Worm (Caenorhabditis elegans): Measurements from ENCODE around the gene M7.12.

Gene M7.12

DNA sequence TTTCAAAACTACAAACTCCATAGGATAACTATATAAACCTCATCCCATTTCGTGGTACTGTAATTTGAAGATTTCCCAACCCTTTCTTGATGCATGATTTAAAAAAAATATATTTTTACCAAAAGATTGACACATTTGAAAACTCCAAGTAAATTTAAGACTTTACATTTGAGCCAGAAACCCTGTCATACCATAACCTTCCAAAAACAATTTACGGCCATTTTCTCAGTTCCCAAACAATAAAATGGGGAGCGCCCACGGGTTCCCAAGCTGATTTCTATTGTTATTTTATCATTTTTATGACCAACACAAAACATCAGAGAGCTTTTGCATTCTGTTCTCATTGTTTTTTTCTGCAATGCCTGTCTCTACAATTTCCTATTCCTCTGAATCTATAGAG lies 14.9 kb upstream of the M7.12 start, which contains the start of gene clc-9:
TSS of gene clc-9 (plus strand) at position 301 of the 400 bp plus-strand sequence.
- TF ChIP-seq tbx-37 (GFP tag; conservative IDR thresholded peaks at IDR 0.05) (no peak), scrt-1 (GFP tag; IDR thresholded peaks at IDR 0.05) (no peak), tra-4 (tag; optimal IDR thresholded peaks at IDR 0.05) (no peak), hmbx-1 (tag; optimal IDR thresholded peaks at IDR 0.05) (no peak), F13C5.2 (tag; optimal IDR thresholded peaks at IDR 0.05) (no peak), flt-1 (GFP tag; IDR thresholded peaks at IDR 0.05) (no peak), tbx-11 (GFP tag; IDR thresholded peaks at IDR 0.05) (no peak), sea-1 (GFP tag; conservative IDR thresholded peaks at IDR 0.05) (no peak), ets-7 (tag; optimal IDR thresholded peaks at IDR 0.05) (no peak), B0310.2 (tag; optimal IDR thresholded peaks at IDR 0.05) (no peak), hmg-4 (GFP tag; optimal IDR thresholded peaks at IDR 0.05) (no peak), pes-1 (GFP tag; IDR thresholded peaks at IDR 0.05) (no peak), aly-1 (tag; optimal IDR thresholded peaks at IDR 0.05) (no peak), hnd-1 (tag; optimal IDR thresholded peaks at IDR 0.05) (no peak), ama-1 (optimal IDR thresholded peaks at IDR 0.05) (no peak)

- TF ChIP-seq ets-7 (tag; optimal IDR thresholded peaks at IDR 0.05) = no peak
- no peak for TF ChIP-seq scrt-1 (GFP tag; IDR thresholded peaks at IDR 0.05)
- no peak for TF ChIP-seq tra-4 (tag; optimal IDR thresholded peaks at IDR 0.05)
- no peak for TF ChIP-seq sea-1 (GFP tag; conservative IDR thresholded peaks at IDR 0.05)
- TF ChIP-seq aly-1 (tag; optimal IDR thresholded peaks at IDR 0.05) = no peak
- TF ChIP-seq hnd-1 (tag; optimal IDR thresholded peaks at IDR 0.05) = no peak
- TF ChIP-seq hmg-4 (GFP tag; optimal IDR thresholded peaks at IDR 0.05) = no peak
- TF ChIP-seq tbx-37 (GFP tag; conservative IDR thresholded peaks at IDR 0.05) = no peak
- TF ChIP-seq ama-1 (optimal IDR thresholded peaks at IDR 0.05) = no peak
- TF ChIP-seq B0310.2 (tag; optimal IDR thresholded peaks at IDR 0.05) = no peak
- TF ChIP-seq ceh-36 (tag; optimal IDR thresholded peaks at IDR 0.05) = no peak
- TF ChIP-seq flt-1 (GFP tag; IDR thresholded peaks at IDR 0.05) = no peak
Observed at ce11 chrIV:11111898-11112297, 14.1 kb upstream of the M7.12 start.

- TF ChIP-seq hnd-1 (tag; optimal IDR thresholded peaks at IDR 0.05) = no peak
- TF ChIP-seq tbx-37 (GFP tag; conservative IDR thresholded peaks at IDR 0.05) = no peak
- no peak for TF ChIP-seq scrt-1 (GFP tag; IDR thresholded peaks at IDR 0.05)
- no peak for TF ChIP-seq ceh-13 (GFP tag; optimal IDR thresholded peaks at IDR 0.05)
- TF ChIP-seq hmbx-1 (tag; optimal IDR thresholded peaks at IDR 0.05) = no peak
- no peak for TF ChIP-seq sea-1 (GFP tag; conservative IDR thresholded peaks at IDR 0.05)
- no peak for TF ChIP-seq ets-7 (tag; optimal IDR thresholded peaks at IDR 0.05)
- TF ChIP-seq tbx-11 (GFP tag; IDR thresholded peaks at IDR 0.05) = no peak
- TF ChIP-seq B0310.2 (tag; optimal IDR thresholded peaks at IDR 0.05) = no peak
- no peak for TF ChIP-seq ceh-36 (tag; optimal IDR thresholded peaks at IDR 0.05)
- no peak for TF ChIP-seq aly-1 (tag; optimal IDR thresholded peaks at IDR 0.05)
- TF ChIP-seq pes-1 (GFP tag; IDR thresholded peaks at IDR 0.05) = no peak
- TF ChIP-seq F13C5.2 (tag; optimal IDR thresholded peaks at IDR 0.05) = no peak
Observed at ce11 chrIV:11110995-11111619, 13.3 kb upstream of the M7.12 start, which contains the start of gene rps-5. rps-5 (minus strand) TSS chrIV:11111045.

ce11 chrIV:11109771-11110170 lies 12.0 kb upstream of the M7.12 start, which contains the start of gene pigk-1:
pigk-1 (minus strand) TSS chrIV:11110018.
- TF ChIP-seq ceh-13 (GFP tag; optimal IDR thresholded peaks at IDR 0.05) = no peak
- no peak for TF ChIP-seq tbx-11 (GFP tag; IDR thresholded peaks at IDR 0.05)

- TF ChIP-seq sea-1 (GFP tag; conservative IDR thresholded peaks at IDR 0.05) = no peak
- TF ChIP-seq aly-1 (tag; optimal IDR thresholded peaks at IDR 0.05) = no peak
Observed at ce11 chrIV:11105724-11106123, 7.9 kb upstream of the M7.12 start, which contains the start of gene srlf-24. srlf-24 (minus strand) TSS chrIV:11105824.

ce11 chrIV:11103501-11103900 lies 5.7 kb upstream of the M7.12 start:
- TF ChIP-seq ama-1 (optimal IDR thresholded peaks at IDR 0.05) (no peak), B0310.2 (tag; optimal IDR thresholded peaks at IDR 0.05) (no peak), hmg-4 (GFP tag; optimal IDR thresholded peaks at IDR 0.05) (no peak), tbx-11 (GFP tag; IDR thresholded peaks at IDR 0.05) (no peak), hmbx-1 (tag; optimal IDR thresholded peaks at IDR 0.05) (no peak), aly-1 (tag; optimal IDR thresholded peaks at IDR 0.05) (no peak), ceh-13 (GFP tag; optimal IDR thresholded peaks at IDR 0.05) (no peak), F13C5.2 (tag; optimal IDR thresholded peaks at IDR 0.05) (no peak), tbx-37 (GFP tag; conservative IDR thresholded peaks at IDR 0.05) (no peak), ceh-36 (tag; optimal IDR thresholded peaks at IDR 0.05) (no peak), flt-1 (GFP tag; IDR thresholded peaks at IDR 0.05) (no peak), sea-1 (GFP tag; conservative IDR thresholded peaks at IDR 0.05) (no peak)

- TF ChIP-seq tbx-37 (GFP tag; conservative IDR thresholded peaks at IDR 0.05) (no peak), flt-1 (GFP tag; IDR thresholded peaks at IDR 0.05) (no peak), hmg-4 (GFP tag; optimal IDR thresholded peaks at IDR 0.05) (no peak), hnd-1 (tag; optimal IDR thresholded peaks at IDR 0.05) (no peak), F13C5.2 (tag; optimal IDR thresholded peaks at IDR 0.05) (no peak), hmbx-1 (tag; optimal IDR thresholded peaks at IDR 0.05) (no peak), ets-7 (tag; optimal IDR thresholded peaks at IDR 0.05) (no peak), tbx-11 (GFP tag; IDR thresholded peaks at IDR 0.05) (no peak), scrt-1 (GFP tag; IDR thresholded peaks at IDR 0.05) (no peak), aly-1 (tag; optimal IDR thresholded peaks at IDR 0.05) (no peak), pes-1 (GFP tag; IDR thresholded peaks at IDR 0.05) (no peak), B0310.2 (tag; optimal IDR thresholded peaks at IDR 0.05) (no peak), ceh-13 (GFP tag; optimal IDR thresholded peaks at IDR 0.05) (no peak), tra-4 (tag; optimal IDR thresholded peaks at IDR 0.05) (no peak), sea-1 (GFP tag; conservative IDR thresholded peaks at IDR 0.05) (no peak), ceh-36 (tag; optimal IDR thresholded peaks at IDR 0.05) (no peak), ama-1 (optimal IDR thresholded peaks at IDR 0.05) (no peak)
Observed at ce11 chrIV:11102608-11103007, 4.8 kb upstream of the M7.12 start, which contains the start of gene srlf-17. srlf-17 (minus strand) TSS chrIV:11102708.

Data from whole organism, early embryonic.